Fruit fly (Drosophila melanogaster): ENCODE results near the gene Semp1.

DNA sequence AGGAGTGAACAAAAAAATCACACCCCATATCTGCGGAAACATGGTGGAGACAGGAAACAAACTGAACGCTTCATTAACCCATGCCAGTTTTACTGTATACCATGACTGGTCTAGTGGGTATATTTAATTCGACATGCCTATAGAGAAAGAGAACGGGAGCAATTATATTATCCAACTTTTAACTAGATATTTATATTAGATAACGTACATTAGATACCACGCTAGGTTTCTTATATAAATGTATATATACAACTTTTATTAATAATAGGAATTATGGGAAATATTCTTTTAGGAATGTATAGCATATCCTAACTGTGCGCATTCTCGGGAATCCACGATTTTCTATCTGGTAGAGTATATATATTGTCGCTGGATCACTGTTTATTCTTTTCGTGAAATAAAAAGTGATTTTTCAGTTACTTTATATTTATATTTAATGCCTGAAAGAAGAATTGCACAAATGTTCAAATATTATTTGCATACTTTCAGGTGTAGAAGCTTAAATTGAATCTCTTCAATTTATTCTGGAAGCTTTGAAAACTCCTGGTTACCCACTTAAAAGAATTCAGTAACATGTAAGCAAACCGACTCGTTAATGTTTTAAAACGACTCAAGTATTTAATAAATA lies at the start of gene Semp1:
- TF ChIP-seq CG33017 (tag; optimal IDR thresholded peaks at IDR 0.05) (no peak), cic (GFP tag; optimal IDR thresholded peaks at IDR 0.05) (no peak), tj (GFP tag; optimal IDR thresholded peaks at IDR 0.05) (no peak), kay (GFP tag; ENCODE audit: borderline replicate concordance) (no peak), CG12768 (GFP tag; optimal IDR thresholded peaks at IDR 0.05) (no peak), CG14711 (tag; optimal IDR thresholded peaks at IDR 0.05) (no peak), CG11617 (GFP tag; optimal IDR thresholded peaks at IDR 0.05) (no peak), Crg-1 (GFP tag; optimal IDR thresholded peaks at IDR 0.05) (no peak)

Measured in whole organism, adult.